Worm (Caenorhabditis elegans) whole organism, mixed stage, embryonic: ENCODE results near the gene EEED8.12.

Experiments used
- M03D4.4 ChIP-seq: sonication (generic microtip); optimal IDR thresholded peaks from 2 replicates; lab custom pipeline; 2017; ENCODE audit warnings: mild to moderate bottlenecking, missing genetic modification characterization, missing compliant biosample characterization
- bed-3 ChIP-seq: fragments of 200-800 bp; sonication (Bioruptor generic); optimal IDR thresholded peaks from 3 replicates; lab custom pipeline; 2018; ENCODE audit warnings: mild to moderate bottlenecking, missing genetic modification characterization, moderate library complexity, missing compliant biosample characterization
- ceh-39 ChIP-seq: fragments of 150-350 bp; optimal IDR thresholded peaks from 2 replicates; lab custom pipeline; 2014; ENCODE audit warnings: missing biosample characterization, missing genetic modification characterization
- ceh-43 ChIP-seq: fragments of 200-800 bp; sonication (Bioruptor generic); optimal IDR thresholded peaks from 2 replicates; lab custom pipeline; 2018; ENCODE audit warnings: mild to moderate bottlenecking, missing genetic modification characterization, moderate library complexity, missing compliant biosample characterization
- ceh-83 ChIP-seq: fragments of 200-800 bp; sonication (Bioruptor generic); optimal IDR thresholded peaks from 2 replicates; lab custom pipeline; 2018; ENCODE audit warnings: mild to moderate bottlenecking, missing genetic modification characterization, missing compliant biosample characterization
- ces-1 ChIP-seq: fragments of 150-350 bp; optimal IDR thresholded peaks from 2 replicates; lab custom pipeline; 2014; ENCODE audit warnings: missing biosample characterization, missing genetic modification reagents, missing genetic modification characterization
- cnd-1 ChIP-seq: fragments of 200-800 bp; sonication (Bioruptor generic); optimal IDR thresholded peaks from 2 replicates; lab custom pipeline; 2018; ENCODE audit warnings: mild to moderate bottlenecking, missing genetic modification characterization, missing compliant biosample characterization
- drap-1 ChIP-seq: fragments of 200-800 bp; sonication (Bioruptor generic); optimal IDR thresholded peaks from 3 replicates; lab custom pipeline; 2018; ENCODE audit warnings: mild to moderate bottlenecking, missing genetic modification characterization, missing compliant biosample characterization
- elt-1 ChIP-seq: sonication (generic microtip); optimal IDR thresholded peaks from 2 replicates; lab custom pipeline; 2017; ENCODE audit warnings: missing genetic modification characterization, mild to moderate bottlenecking, missing compliant biosample characterization, antibody characterized with exemption, moderate library complexity, borderline replicate concordance; ENCODE audit not compliant: insufficient read depth
- ham-2 ChIP-seq: fragments of 200-800 bp; sonication (Bioruptor generic); optimal IDR thresholded peaks from 2 replicates; lab custom pipeline; 2018; ENCODE audit warnings: mild to moderate bottlenecking, missing genetic modification characterization, missing compliant biosample characterization
- hlh-1 ChIP-seq: fragments of 150-350 bp; optimal IDR thresholded peaks from 2 replicates; lab custom pipeline; 2014; ENCODE audit warnings: missing biosample characterization, missing genetic modification reagents, missing genetic modification characterization
- lin-13 ChIP-seq: fragments of 150-350 bp; optimal IDR thresholded peaks from 2 replicates; lab custom pipeline; 2014; ENCODE audit warnings: missing biosample characterization, missing genetic modification characterization
- lin-32 ChIP-seq: fragments of 200-800 bp; sonication (Bioruptor generic); optimal IDR thresholded peaks from 2 replicates; lab custom pipeline; 2018; ENCODE audit warnings: mild to moderate bottlenecking, missing genetic modification characterization, missing compliant biosample characterization
- lsy-2 ChIP-seq: fragments of 150-350 bp; optimal IDR thresholded peaks from 2 replicates; lab custom pipeline; 2014; ENCODE audit warnings: missing biosample characterization, missing genetic modification characterization
- mab-5 ChIP-seq: fragments of 150-350 bp; optimal IDR thresholded peaks from 2 replicates; lab custom pipeline; 2014; ENCODE audit warnings: missing biosample characterization, missing genetic modification characterization
- mls-2 ChIP-seq: sonication (generic microtip); optimal IDR thresholded peaks from 2 replicates; lab custom pipeline; 2016; ENCODE audit warnings: mild to moderate bottlenecking, missing genetic modification characterization, moderate library complexity, missing compliant biosample characterization
- nhr-2 ChIP-seq: fragments of 150-350 bp; optimal IDR thresholded peaks from 2 replicates; lab custom pipeline; 2014; ENCODE audit warnings: missing biosample characterization, missing genetic modification characterization
- nhr-237 ChIP-seq: fragments of 150-350 bp; optimal IDR thresholded peaks from 2 replicates; lab custom pipeline; 2014; ENCODE audit warnings: missing biosample characterization, missing genetic modification characterization
- pha-4 ChIP-seq: fragments of 150-350 bp; optimal IDR thresholded peaks from 2 replicates; lab custom pipeline; 2018; ENCODE audit warnings: missing biosample characterization, missing genetic modification reagents, missing genetic modification characterization
- sem-2 ChIP-seq: fragments of 200-800 bp; sonication (Bioruptor generic); optimal IDR thresholded peaks from 2 replicates; lab custom pipeline; 2018; ENCODE audit warnings: mild to moderate bottlenecking, missing genetic modification characterization, missing compliant biosample characterization
- snpc-4 ChIP-seq: fragments of 150-350 bp; optimal IDR thresholded peaks from 2 replicates; lab custom pipeline; 2014; ENCODE audit warnings: missing biosample characterization, missing genetic modification characterization
- sptf-1 ChIP-seq: sonication (generic microtip); optimal IDR thresholded peaks from 2 replicates; lab custom pipeline; 2017; ENCODE audit warnings: mild to moderate bottlenecking, missing genetic modification characterization, moderate library complexity, missing compliant biosample characterization
- tbx-8 ChIP-seq: fragments of 200-800 bp; sonication (Bioruptor generic); optimal IDR thresholded peaks from 2 replicates; lab custom pipeline; 2018; ENCODE audit warnings: mild to moderate bottlenecking, missing genetic modification characterization, moderate library complexity, missing compliant biosample characterization
- unc-120 ChIP-seq: sonication (generic microtip); optimal IDR thresholded peaks from 2 replicates; lab custom pipeline; 2017; ENCODE audit warnings: missing genetic modification characterization, missing compliant biosample characterization; ENCODE audit not compliant: poor library complexity, severe bottlenecking
- unc-39 ChIP-seq: fragments of 150-350 bp; optimal IDR thresholded peaks from 2 replicates; lab custom pipeline; 2014; ENCODE audit warnings: missing biosample characterization, missing genetic modification characterization
- unc-62 ChIP-seq: fragments of 150-350 bp; optimal IDR thresholded peaks from 2 replicates; lab custom pipeline; 2014; ENCODE audit warnings: missing biosample characterization, missing genetic modification reagents, missing genetic modification characterization
- zip-8 ChIP-seq: fragments of 150-350 bp; optimal IDR thresholded peaks from 2 replicates; lab custom pipeline; 2014; ENCODE audit warnings: missing biosample characterization, missing genetic modification characterization

The EEED8.12 gene

DNA sequence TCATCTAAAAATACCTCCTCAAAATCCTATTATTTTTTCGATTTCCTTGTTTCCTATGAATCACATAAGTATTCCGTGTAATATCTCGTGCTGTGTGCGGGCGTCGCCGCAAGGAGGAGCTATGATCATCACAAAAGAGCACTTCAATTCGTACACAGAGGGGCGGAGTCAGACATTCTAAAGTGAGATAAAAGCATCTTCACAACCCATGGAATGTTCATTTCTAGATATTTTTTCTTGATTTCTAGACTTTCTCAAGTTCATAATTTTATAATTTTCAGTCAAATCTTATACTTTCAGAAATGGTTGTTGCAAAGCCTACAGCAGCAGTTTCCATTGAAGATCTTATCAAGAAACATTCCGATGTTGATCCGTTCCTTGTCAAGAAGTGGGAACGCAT, 38.6 kb upstream of the EEED8.12 start, which contains the start of gene cex-1:
Gene cex-1 (plus strand): TSS at position 301 of the 400 bp plus-strand sequence.
- TF ChIP-seq ceh-83 (GFP tag; lab: Kevin White, UChicago) (no peak), tbx-8 (GFP tag; lab: Kevin White, UChicago) (no peak)
- TF ChIP-seq, all 35 proteins: peak for 0

- TF ChIP-seq unc-62 (GFP tag; lab: Kevin White, UChicago) = no peak
- no peak for TF ChIP-seq cnd-1 (tag; lab: Kevin White, UChicago)
- TF ChIP-seq bed-3 = no peak
- no peak for TF ChIP-seq lsy-2 (tag; lab: Kevin White, UChicago)
- no peak for TF ChIP-seq lin-13 (tag; lab: Kevin White, UChicago)
- TF ChIP-seq elt-1 (tag; lab: Kevin White, UChicago) = no peak
- no peak for TF ChIP-seq snpc-4 (tag; lab: Kevin White, UChicago)
- TF ChIP-seq drap-1 (GFP tag; lab: Kevin White, UChicago) = no peak
- no peak for TF ChIP-seq hlh-1 (tag; lab: Kevin White, UChicago)
- no peak for TF ChIP-seq sem-2 (GFP tag; lab: Kevin White, UChicago)
These were observed 37.7 kb upstream of the EEED8.12 start, which contains the start of gene nmr-1 for ce11 chrII:5446506-5446905. TSS of gene nmr-1 (minus strand) at chrII:5446606.

DNA sequence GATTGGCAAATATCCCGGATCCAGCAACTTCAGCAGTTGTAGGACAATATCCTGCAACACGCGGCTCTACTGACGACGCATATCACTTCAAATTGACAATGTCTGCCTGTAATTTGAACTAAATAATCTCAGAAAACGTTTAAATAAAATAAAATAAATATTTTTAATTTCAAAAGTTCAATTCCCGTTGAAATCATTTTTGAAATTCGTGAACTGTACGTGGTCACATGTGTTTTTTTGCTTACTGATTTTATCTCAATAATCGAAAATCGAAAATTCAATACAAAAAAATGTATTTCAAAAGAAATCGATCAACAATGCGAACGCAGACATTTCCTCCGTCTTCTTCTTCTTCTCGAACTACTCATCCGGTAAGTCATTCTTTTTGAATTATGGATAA, 28.8 kb upstream of the EEED8.12 start, which contains the start of gene F07F6.1:
Gene F07F6.1 (plus strand): TSS at position 301 of the 400 bp plus-strand sequence.
- no peak for TF ChIP-seq sptf-1 (tag; lab: Kevin White, UChicago)
- no peak for TF ChIP-seq sem-2 (GFP tag; lab: Kevin White, UChicago)
- TF ChIP-seq mls-2 = no peak
- no peak for TF ChIP-seq zip-8 (tag; lab: Kevin White, UChicago)
- no peak for TF ChIP-seq unc-62 (GFP tag; lab: Kevin White, UChicago)
- no peak for TF ChIP-seq drap-1 (GFP tag; lab: Kevin White, UChicago)
- TF ChIP-seq, all 35 proteins: peak for 0

- TF ChIP-seq M03D4.4 (tag; lab: Kevin White, UChicago) = no peak
- no peak for TF ChIP-seq pha-4 (tag; lab: Kevin White, UChicago)
- no peak for TF ChIP-seq nhr-2
- TF ChIP-seq mab-5 (tag; lab: Kevin White, UChicago) = no peak
- no peak for TF ChIP-seq ces-1 (GFP tag; lab: Kevin White, UChicago)
- no peak for TF ChIP-seq ham-2 (GFP tag; lab: Kevin White, UChicago)
- TF ChIP-seq mls-2 = no peak
- no peak for TF ChIP-seq lin-13 (tag; lab: Kevin White, UChicago)
- no peak for TF ChIP-seq ceh-39 (tag; lab: Kevin White, UChicago)
These were observed 28.0 kb upstream of the EEED8.12 start, which contains the start of gene dct-5 for ce11 chrII:5436833-5437232. TSS of gene dct-5 (minus strand) at chrII:5436933.

ce11 chrII:5433069-5433468, 24.2 kb upstream of the EEED8.12 start, which contains the start of gene srx-114:
TSS of gene srx-114 (minus strand) at chrII:5433169.
- TF ChIP-seq sem-2 (GFP tag; lab: Kevin White, UChicago) (no peak), cnd-1 (tag; lab: Kevin White, UChicago) (no peak), zip-8 (tag; lab: Kevin White, UChicago) (no peak), ceh-83 (GFP tag; lab: Kevin White, UChicago) (no peak), mab-5 (tag; lab: Kevin White, UChicago) (no peak), ceh-43 (GFP tag; lab: Kevin White, UChicago) (no peak), nhr-237 (tag; lab: Kevin White, UChicago) (no peak), unc-120 (tag; lab: Kevin White, UChicago) (no peak), ceh-39 (tag; lab: Kevin White, UChicago) (no peak), unc-39 (no peak), nhr-2 (no peak), lin-32 (no peak), unc-62 (GFP tag; lab: Kevin White, UChicago) (no peak), hlh-1 (tag; lab: Kevin White, UChicago) (no peak), ham-2 (GFP tag; lab: Kevin White, UChicago) (no peak)
- TF ChIP-seq, all 35 proteins: peak for 0
